Fruit fly (Drosophila melanogaster) whole organism, embryonic: ENCODE measurements around the gene Sec61alpha.

Experiments used
- Atf6 ChIP-seq: fragments of 200-800 bp; sonication (Bioruptor generic); IDR thresholded peaks from 2 replicates; pipeline ENCODE4 v1.3.6; 2022; ENCODE audit warnings: missing biosample characterization, missing genetic modification characterization
- Bgb ChIP-seq: fragments of 200-800 bp; sonication (Bioruptor generic); IDR thresholded peaks from 2 replicates; pipeline ENCODE4 v1.3.6; 2022; ENCODE audit warnings: missing biosample characterization, missing genetic modification characterization; ENCODE audit not compliant: partially characterized antibody
- CG10565 ChIP-seq: fragments of 200-800 bp; sonication (Bioruptor generic); optimal IDR thresholded peaks from 3 replicates; lab custom pipeline; 2016; ENCODE audit warnings: missing biosample characterization, mild to moderate bottlenecking, missing genetic modification characterization
- CG10654 ChIP-seq: fragments of 200-800 bp; sonication (Bioruptor generic); optimal IDR thresholded peaks from 2 replicates; lab custom pipeline; 2016; ENCODE audit warnings: missing biosample characterization, missing genetic modification characterization
- CG11723 ChIP-seq: fragments of 200-800 bp; sonication (Bioruptor generic); optimal IDR thresholded peaks from 2 replicates; lab custom pipeline; 2017; ENCODE audit warnings: missing biosample characterization, mild to moderate bottlenecking, missing genetic modification characterization
- CG12071 ChIP-seq: fragments of 200-800 bp; sonication (Bioruptor generic); optimal IDR thresholded peaks from 3 replicates; lab custom pipeline; 2018; ENCODE audit warnings: missing biosample characterization, mild to moderate bottlenecking, missing genetic modification characterization
- CG12236 ChIP-seq: fragments of 200-800 bp; sonication (Bioruptor generic); optimal IDR thresholded peaks from 2 replicates; lab custom pipeline; 2016; ENCODE audit warnings: missing biosample characterization, missing genetic modification characterization
- CG12299 ChIP-seq: fragments of 200-800 bp; sonication (Bioruptor generic); optimal IDR thresholded peaks from 2 replicates; lab custom pipeline; 2018; ENCODE audit warnings: missing biosample characterization, mild to moderate bottlenecking, missing genetic modification characterization
- CG16813 ChIP-seq: fragments of 200-800 bp; sonication (Bioruptor generic); IDR thresholded peaks from 3 replicates; pipeline ENCODE4 v1.3.6; 2022; ENCODE audit warnings: missing biosample characterization, missing genetic modification characterization; ENCODE audit not compliant: partially characterized antibody
- CG17802 ChIP-seq: fragments of 200-800 bp; sonication (Bioruptor generic); optimal IDR thresholded peaks from 2 replicates; lab custom pipeline; 2018; ENCODE audit warnings: missing biosample characterization, mild to moderate bottlenecking, missing genetic modification characterization, moderate library complexity
- CG18599 ChIP-seq: fragments of 200-800 bp; sonication (Bioruptor generic); optimal IDR thresholded peaks from 3 replicates; lab custom pipeline; 2017; ENCODE audit warnings: missing biosample characterization, missing genetic modification characterization, mild to moderate bottlenecking, moderate library complexity, missing genetic modification reagents
- CG2202 ChIP-seq: fragments of 200-800 bp; sonication (Bioruptor generic); optimal IDR thresholded peaks from 2 replicates; lab custom pipeline; 2018; ENCODE audit warnings: missing biosample characterization, mild to moderate bottlenecking, missing genetic modification characterization
- CG2889 ChIP-seq: fragments of 200-800 bp; sonication (Bioruptor generic); IDR thresholded peaks from 3 replicates; pipeline ENCODE4 v1.3.6; 2022; ENCODE audit warnings: missing biosample characterization, missing genetic modification characterization
- CG3838 ChIP-seq: fragments of 200-800 bp; sonication (Bioruptor generic); optimal IDR thresholded peaks from 3 replicates; lab custom pipeline; 2016; ENCODE audit warnings: missing biosample characterization, missing genetic modification characterization
- CG4282 ChIP-seq: fragments of 200-800 bp; sonication (Bioruptor generic); optimal IDR thresholded peaks from 2 replicates; lab custom pipeline; 2016; ENCODE audit warnings: missing biosample characterization, missing genetic modification characterization
- CG7556 ChIP-seq: fragments of 200-800 bp; sonication (Bioruptor generic); optimal IDR thresholded peaks from 2 replicates; lab custom pipeline; 2017; ENCODE audit warnings: missing biosample characterization, mild to moderate bottlenecking, missing genetic modification characterization
- CG8290 ChIP-seq, 3 experiments: fragments of 200-800 bp; sonication (Bioruptor generic); optimal IDR thresholded peaks; 2 replicates each; lab custom pipeline; 2016 to 2019; ENCODE audit warnings: missing biosample characterization in 3 of 3, missing genetic modification characterization in 3 of 3, mild to moderate bottlenecking in 2 of 3, moderate library complexity in 1 of 3
- CG8388 ChIP-seq: fragments of 200-800 bp; sonication (Bioruptor generic); optimal IDR thresholded peaks from 2 replicates; lab custom pipeline; 2019; ENCODE audit warnings: missing biosample characterization, mild to moderate bottlenecking, missing genetic modification characterization, moderate library complexity
- CkIIα-i1 ChIP-seq: fragments of 200-800 bp; sonication (Bioruptor generic); IDR thresholded peaks from 2 replicates; pipeline ENCODE4 v1.3.6; 2022; ENCODE audit warnings: missing biosample characterization, missing genetic modification characterization
- CrebB ChIP-seq: fragments of 200-800 bp; sonication (Bioruptor generic); optimal IDR thresholded peaks from 3 replicates; lab custom pipeline; 2018; ENCODE audit warnings: missing biosample characterization, mild to moderate bottlenecking, missing genetic modification characterization
- D ChIP-seq, 2 experiments: fragments of 200-800 bp in 1 of 2; fragments of >200 bp in 1 of 2; sonication (Bioruptor generic) in 1 of 2; optimal IDR thresholded peaks; 2 replicates in 1 of 2; 3 replicates in 1 of 2; lab custom pipeline; 2017; ENCODE audit warnings: mild to moderate bottlenecking in 1 of 2, missing biosample characterization in 1 of 2, missing genetic modification characterization in 1 of 2, missing genetic modification reagents in 1 of 2
- D19B ChIP-seq: fragments of 200-800 bp; sonication (Bioruptor generic); optimal IDR thresholded peaks from 2 replicates; lab custom pipeline; 2017; ENCODE audit warnings: missing biosample characterization, mild to moderate bottlenecking, missing genetic modification characterization
- Dip3 ChIP-seq: fragments of 200-800 bp; sonication (Bioruptor generic); optimal IDR thresholded peaks from 3 replicates; lab custom pipeline; 2016; ENCODE audit warnings: missing biosample characterization, missing genetic modification characterization
- HLH3B ChIP-seq: fragments of 200-800 bp; sonication (Bioruptor generic); IDR thresholded peaks from 2 replicates; pipeline ENCODE4 v1.3.6; 2022; ENCODE audit warnings: missing biosample characterization, missing genetic modification characterization
- Hr39 ChIP-seq: fragments of >200 bp; optimal IDR thresholded peaks from 2 replicates; lab custom pipeline; 2017
- Kr ChIP-seq: fragments of 200-800 bp; sonication (Bioruptor generic); optimal IDR thresholded peaks from 2 replicates; lab custom pipeline; 2017; ENCODE audit warnings: missing biosample characterization, mild to moderate bottlenecking, missing genetic modification characterization
- MTF-1 ChIP-seq: fragments of 200-800 bp; sonication (Bioruptor generic); optimal IDR thresholded peaks from 2 replicates; lab custom pipeline; 2018; ENCODE audit warnings: missing biosample characterization, mild to moderate bottlenecking, missing genetic modification characterization, borderline replicate concordance
- Med ChIP-seq: fragments of 200-800 bp; sonication (Bioruptor generic); peaks from one replicate; lab custom pipeline; 2016; ENCODE audit warnings: missing biosample characterization, missing genetic modification characterization, mild to moderate bottlenecking, inconsistent platforms, moderate library complexity
- Scr ChIP-seq: fragments of 200-800 bp; sonication (Bioruptor generic); IDR thresholded peaks from 2 replicates; pipeline ENCODE4 v1.3.6; 2022; ENCODE audit warnings: missing biosample characterization, missing genetic modification characterization; ENCODE audit not compliant: partially characterized antibody
- Ssrp ChIP-seq: fragments of 200-800 bp; sonication (Bioruptor generic); optimal IDR thresholded peaks from 2 replicates; lab custom pipeline; 2018; ENCODE audit warnings: missing biosample characterization, mild to moderate bottlenecking, missing genetic modification characterization, moderate library complexity
- Stat92E ChIP-seq, 3 experiments: fragments of >200 bp in 2 of 3; fragments of 200-800 bp in 1 of 3; sonication (Bioruptor generic) in 1 of 3; optimal IDR thresholded peaks; 2 replicates each; lab custom pipeline; 2017 to 2019; ENCODE audit warnings: missing biosample characterization in 3 of 3, missing genetic modification characterization in 3 of 3, mild to moderate bottlenecking in 1 of 3, moderate library complexity in 1 of 3
- TFAM ChIP-seq: fragments of 200-800 bp; sonication (Bioruptor generic); optimal IDR thresholded peaks from 2 replicates; lab custom pipeline; 2017; ENCODE audit warnings: missing biosample characterization, missing genetic modification characterization, inconsistent platforms
- chn ChIP-seq: fragments of 200-800 bp; sonication (Bioruptor generic); optimal IDR thresholded peaks from 2 replicates; lab custom pipeline; 2016; ENCODE audit warnings: missing biosample characterization, missing genetic modification characterization
- crol ChIP-seq: fragments of 200-800 bp; sonication (Bioruptor generic); IDR thresholded peaks from 2 replicates; pipeline ENCODE4 v1.3.6; 2022; ENCODE audit warnings: missing biosample characterization, missing genetic modification characterization
- disco-r ChIP-seq: fragments of 200-800 bp; sonication (Bioruptor generic); optimal IDR thresholded peaks from 2 replicates; lab custom pipeline; 2016; ENCODE audit warnings: missing biosample characterization, missing genetic modification characterization
- dm ChIP-seq: fragments of 200-800 bp; sonication (Bioruptor generic); optimal IDR thresholded peaks from 3 replicates; lab custom pipeline; 2016; ENCODE audit warnings: missing biosample characterization, missing genetic modification characterization
- h ChIP-seq: fragments of >200 bp; optimal IDR thresholded peaks from 2 replicates; lab custom pipeline; 2017
- insv ChIP-seq, 2 experiments: fragments of 200-800 bp; sonication (Bioruptor generic); optimal IDR thresholded peaks; 3 replicates each; lab custom pipeline; 2016 to 2018; ENCODE audit warnings: missing biosample characterization in 2 of 2, missing genetic modification characterization in 2 of 2
- jing ChIP-seq: fragments of 200-800 bp; sonication (Bioruptor generic); optimal IDR thresholded peaks from 2 replicates; lab custom pipeline; 2018; ENCODE audit warnings: missing biosample characterization, mild to moderate bottlenecking, missing genetic modification characterization
- luna ChIP-seq: fragments of 200-800 bp; sonication (Bioruptor generic); optimal IDR thresholded peaks from 2 replicates; lab custom pipeline; 2016; ENCODE audit warnings: missing biosample characterization, missing genetic modification characterization
- nerfin-2 ChIP-seq: fragments of 200-800 bp; sonication (Bioruptor generic); IDR thresholded peaks from 2 replicates; pipeline ENCODE4 v1.3.6; 2022; ENCODE audit warnings: missing biosample characterization, missing genetic modification characterization; ENCODE audit not compliant: partially characterized antibody
- org-1 ChIP-seq: fragments of 200-800 bp; sonication (Bioruptor generic); optimal IDR thresholded peaks from 2 replicates; lab custom pipeline; 2017; ENCODE audit warnings: missing biosample characterization, missing genetic modification characterization
- pfk ChIP-seq: fragments of 200-800 bp; sonication (Bioruptor generic); optimal IDR thresholded peaks from 2 replicates; lab custom pipeline; 2018; ENCODE audit warnings: missing biosample characterization, mild to moderate bottlenecking, missing genetic modification characterization, moderate library complexity
- pho ChIP-seq: fragments of 200-800 bp; sonication (Bioruptor generic); optimal IDR thresholded peaks from 2 replicates; lab custom pipeline; 2016; ENCODE audit warnings: missing biosample characterization, missing genetic modification characterization
- pnt ChIP-seq: fragments of 200-800 bp; sonication (Bioruptor generic); optimal IDR thresholded peaks from 3 replicates; lab custom pipeline; 2016; ENCODE audit warnings: missing biosample characterization, missing genetic modification characterization
- pum ChIP-seq: fragments of 200-800 bp; sonication (Bioruptor generic); optimal IDR thresholded peaks from 2 replicates; lab custom pipeline; 2016; ENCODE audit warnings: missing biosample characterization, missing genetic modification characterization
- ranshi ChIP-seq: fragments of 200-800 bp; sonication (Bioruptor generic); IDR thresholded peaks from 2 replicates; pipeline ENCODE4 v1.3.6; 2022; ENCODE audit warnings: missing biosample characterization, missing genetic modification characterization
- sima ChIP-seq: fragments of 200-800 bp; sonication (Bioruptor generic); optimal IDR thresholded peaks from 2 replicates; lab custom pipeline; 2016; ENCODE audit warnings: missing biosample characterization, missing genetic modification characterization

The Sec61alpha gene

dm6 chr2L:6480212-6480994 lies at the start of gene Sec61alpha, which contains the start of gene Daxx (continued):
- TF ChIP-seq CG4282 (GFP tag; lab: Kevin White, UChicago), result peak; percentile 77
- peak; percentile 81 for TF ChIP-seq HLH3B (GFP tag; lab: Robert Waterston, UW)
- TF ChIP-seq CG12236, result peak; percentile 51
- TF ChIP-seq TFAM (GFP tag; lab: Kevin White, UChicago), result no peak
- no peak for TF ChIP-seq Stat92E (GFP tag; optimal IDR thresholded peaks at IDR 0.05; lab: Kevin White, UChicago)
- TF ChIP-seq Hr39 (lab: Kevin White, UChicago), result no peak
- peak; percentile 85 for TF ChIP-seq CG2889 (GFP tag; lab: Robert Waterston, UW)
- TF ChIP-seq CG12071, result peak; percentile 21
- TF ChIP-seq org-1, result peak; percentile 1
- TF ChIP-seq CG2202 (tag; lab: Kevin White, UChicago), result peak; percentile 36
- TF ChIP-seq CG11723 (GFP tag; lab: Kevin White, UChicago), result peak; percentile 34
- TF ChIP-seq chn (GFP tag; lab: Kevin White, UChicago), result peak; percentile 89
- no peak for TF ChIP-seq MTF-1
- TF ChIP-seq CG16813 (GFP tag; lab: Robert Waterston, UW), result peak; percentile 100
- TF ChIP-seq D (optimal IDR thresholded peaks at IDR 0.05; lab: Kevin White, UChicago), result no peak
- peak; percentile 71 for TF ChIP-seq D (GFP tag; optimal IDR thresholded peaks at IDR 0.05; lab: Kevin White, UChicago)
- peak; percentile 91 for TF ChIP-seq pnt (GFP tag; lab: Kevin White, UChicago)
- no peak for TF ChIP-seq Kr (GFP tag; lab: Kevin White, UChicago)
- TF ChIP-seq Med (GFP tag; lab: Kevin White, UChicago), result peak; percentile 98
- TF ChIP-seq Bgb (GFP tag; lab: Robert Waterston, UW), result peak; percentile 100
- peak; percentile 67 for TF ChIP-seq CG3838 (GFP tag; lab: Kevin White, UChicago)
- TF ChIP-seq CkIIα-i1, result no peak
- peak; percentile 99 for TF ChIP-seq Scr
- peak; percentile 93 for TF ChIP-seq Dip3 (GFP tag; lab: Kevin White, UChicago)
- no peak for TF ChIP-seq h (lab: Kevin White, UChicago)
- peak; percentile 21 for TF ChIP-seq CG17802
- no peak for TF ChIP-seq crol (GFP tag; lab: Robert Waterston, UW)
- TF ChIP-seq luna (GFP tag; lab: Kevin White, UChicago), result peak; percentile 90
- peak; percentile 69 for TF ChIP-seq D19B (GFP tag; lab: Kevin White, UChicago)
- peak; percentile 89 for TF ChIP-seq ranshi (GFP tag; lab: Robert Waterston, UW)
- TF ChIP-seq CG10654 (GFP tag; lab: Kevin White, UChicago), result peak; percentile 82
- TF ChIP-seq pfk (GFP tag; lab: Kevin White, UChicago), result no peak
- TF ChIP-seq dm (GFP tag; lab: Kevin White, UChicago), result peak; percentile 68
- peak; percentile 62 for TF ChIP-seq CG7556 (GFP tag; lab: Kevin White, UChicago)
- peak; percentile 80 for TF ChIP-seq Atf6 (GFP tag; lab: Robert Waterston, UW)
- peak; percentile 67 for TF ChIP-seq CG12299 (tag; lab: Kevin White, UChicago)
- TF ChIP-seq Ssrp (tag; lab: Kevin White, UChicago), result peak; percentile 45
- peak; percentile 64 for TF ChIP-seq CG8388 (GFP tag; lab: Kevin White, UChicago)
- peak; percentile 70 for TF ChIP-seq CG8290 (GFP tag; optimal IDR thresholded peaks at IDR 0.05; lab: Kevin White, UChicago)
- TF ChIP-seq CG8290 (tag; optimal IDR thresholded peaks at IDR 0.05; lab: Kevin White, UChicago), result peak in 1 of 2 experiments; percentile 73
- TF ChIP-seq insv (GFP tag; optimal IDR thresholded peaks at IDR 0.05; lab: Kevin White, UChicago), result peak in 1 of 2 experiments; percentile 69
- peak; percentile 88 for TF ChIP-seq pum
- TF ChIP-seq CrebB, result peak; percentile 63
- peak; percentile 99 for TF ChIP-seq nerfin-2 (GFP tag; lab: Robert Waterston, UW)
- peak; percentile 78 for TF ChIP-seq disco-r (GFP tag; lab: Kevin White, UChicago)
- TF ChIP-seq jing, result no peak
- peak; percentile 94 for TF ChIP-seq pho
- peak; percentile 31 for TF ChIP-seq CG10565
- TF ChIP-seq sima (GFP tag; lab: Kevin White, UChicago), result peak; percentile 37
- peak; percentile 86 for TF ChIP-seq CG18599 (GFP tag; lab: Kevin White, UChicago)
